Worm (Caenorhabditis elegans): ENCODE data around the gene nlp-59.

ce11 chrV:14955676-14956075 is 15.6 kb upstream of the nlp-59 start, which contains the start of gene F02D8.9:
- TF ChIP-seq unc-62 (GFP tag; optimal IDR thresholded peaks at IDR 0.05) (no peak), ztf-4 (tag; optimal IDR thresholded peaks at IDR 0.05) (no peak), ztf-1 (GFP tag; conservative IDR thresholded peaks at IDR 0.05) (no peak), egl-27 (tag; optimal IDR thresholded peaks at IDR 0.05) (no peak), blmp-1 (tag; optimal IDR thresholded peaks at IDR 0.05; ENCODE audit: insufficient read depth) (no peak), skn-1 (tag; optimal IDR thresholded peaks at IDR 0.05) (no peak)
